Fruit fly (Drosophila melanogaster) Kc167 (cell line): ENCODE measurements around the gene Dis3.

Source experiments
- Myc ChIP-seq: fragments of >200 bp; optimal IDR thresholded peaks from 2 replicates; lab custom pipeline; 2017; ENCODE audit warnings: missing external identifiers
- Sin3A ChIP-seq: fragments of >200 bp; optimal IDR thresholded peaks from 2 replicates; lab custom pipeline; 2018; ENCODE audit warnings: missing external identifiers
- h ChIP-seq: fragments of >200 bp; optimal IDR thresholded peaks from 3 replicates; lab custom pipeline; 2018; ENCODE audit warnings: missing external identifiers
- insv ChIP-seq: fragments of >200 bp; optimal IDR thresholded peaks from 3 replicates; lab custom pipeline; 2018; ENCODE audit warnings: missing external identifiers
- psq ChIP-seq: fragments of >200 bp; optimal IDR thresholded peaks from 2 replicates; lab custom pipeline; 2017; ENCODE audit warnings: missing external identifiers
- ttk ChIP-seq: sonication (Bioruptor generic); optimal IDR thresholded peaks from 2 replicates; lab custom pipeline; 2017; ENCODE audit warnings: missing external identifiers

DNA sequence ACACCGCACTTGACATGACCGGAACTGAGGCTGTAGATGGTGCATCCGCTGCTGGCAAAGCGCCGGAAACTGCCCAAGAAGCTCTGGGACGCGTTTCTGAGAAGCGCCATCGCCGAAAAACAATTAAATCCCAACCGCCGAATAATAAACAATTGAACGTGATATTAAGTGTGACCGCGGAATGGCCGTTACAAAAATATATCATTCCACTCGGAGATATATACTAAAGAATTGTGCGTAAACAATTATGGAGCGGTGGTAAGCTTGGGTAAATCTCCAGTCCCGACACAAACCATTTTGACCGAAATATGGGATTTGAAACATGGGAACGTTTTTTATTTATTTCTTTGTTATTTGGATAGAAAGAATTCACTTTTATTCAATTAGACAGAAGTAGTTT lies 26.7 kb downstream of the Dis3 start, which contains the start of gene CG18528:
- TF ChIP-seq ttk (no peak), psq (lab: Kevin White, UChicago) (no peak), Myc (no peak), insv (no peak), h (lab: Kevin White, UChicago) (no peak), Sin3A (lab: Kevin White, UChicago) (no peak)
